Worm (Caenorhabditis elegans) whole organism, L4 larva: ENCODE results near the gene far-4.

Experiments
- aha-1 ChIP-seq: fragments of 150-350 bp; peaks from one replicate; lab custom pipeline; 2014; ENCODE audit warnings: missing biosample characterization, missing genetic modification characterization
- egl-27 ChIP-seq: sonication (generic microtip); optimal IDR thresholded peaks from 3 replicates; lab custom pipeline; 2017; ENCODE audit warnings: missing biosample characterization, missing genetic modification reagents, missing genetic modification characterization
- fkh-10 ChIP-seq: fragments of 150-350 bp; optimal IDR thresholded peaks from 2 replicates; lab custom pipeline; 2014; ENCODE audit warnings: missing biosample characterization, missing genetic modification reagents, missing genetic modification characterization
- hmg-1.1 ChIP-seq: fragments of 200-800 bp; sonication (Bioruptor generic); IDR thresholded peaks from 2 replicates; pipeline ENCODE4 v1.3.6; 2022; ENCODE audit warnings: missing genetic modification reagents, missing genetic modification characterization, missing compliant biosample characterization
- lin-15B ChIP-seq: fragments of 150-350 bp; sonication (generic microtip); optimal IDR thresholded peaks from 3 replicates; lab custom pipeline; 2014; ENCODE audit warnings: missing biosample characterization, missing genetic modification characterization
- lsy-2 ChIP-seq, 2 experiments: fragments of 150-350 bp in 1 of 2; sonication (generic microtip) in 1 of 2; optimal IDR thresholded peaks; 2 replicates each; lab custom pipeline; 2014 to 2017; ENCODE audit warnings: missing biosample characterization in 2 of 2, missing genetic modification characterization in 2 of 2
- nhr-11 ChIP-seq: fragments of 150-350 bp; optimal IDR thresholded peaks from 2 replicates; lab custom pipeline; 2014; ENCODE audit warnings: missing biosample characterization, missing genetic modification characterization
- nhr-28 ChIP-seq: fragments of 150-350 bp; optimal IDR thresholded peaks from 2 replicates; lab custom pipeline; 2014; ENCODE audit warnings: missing biosample characterization, missing genetic modification characterization

ce11 chrV:12954261-12954660, 45.2 kb downstream of the far-4 start:
- TF ChIP-seq egl-27 (tag; lab: Kevin White, UChicago) (no peak), nhr-11 (tag; lab: Kevin White, UChicago) (no peak), fkh-10 (GFP tag; lab: Kevin White, UChicago) (no peak), lsy-2 (tag; optimal IDR thresholded peaks at IDR 0.05; lab: Kevin White, UChicago) (no peak), lin-15B (tag; lab: Kevin White, UChicago) (no peak), aha-1 (tag; lab: Kevin White, UChicago) (peak; percentile 76), hmg-1.1 (GFP tag; lab: Robert Waterston, UW) (no peak), nhr-28 (tag; lab: Kevin White, UChicago) (no peak)
